Fruit fly (Drosophila melanogaster): ENCODE measurements around the gene hng3.

dm6 chr3L:710345-710822, 44.9 kb downstream of the hng3 start, which contains the start of gene CkIIalpha-i3:
- no peak for TF ChIP-seq psq (GFP tag; optimal IDR thresholded peaks at IDR 0.05)
- TF ChIP-seq sv (GFP tag; optimal IDR thresholded peaks at IDR 0.05): no peak
- TF ChIP-seq CG32264 (GFP tag; optimal IDR thresholded peaks at IDR 0.05): no peak
- peak; percentile 11 for TF ChIP-seq Myc (optimal IDR thresholded peaks at IDR 0.05)
- no peak for TF ChIP-seq h (GFP tag; optimal IDR thresholded peaks at IDR 0.05)
- no peak for TF ChIP-seq usp (GFP tag; optimal IDR thresholded peaks at IDR 0.05)
- TF ChIP-seq Hr83 (GFP tag; optimal IDR thresholded peaks at IDR 0.05; ENCODE audit: poor library complexity, severe bottlenecking): no peak
- TF ChIP-seq br (GFP tag; optimal IDR thresholded peaks at IDR 0.05): no peak
